Worm (Caenorhabditis elegans): ENCODE data around the gene F26G1.2.

The F26G1.2 gene

DNA sequence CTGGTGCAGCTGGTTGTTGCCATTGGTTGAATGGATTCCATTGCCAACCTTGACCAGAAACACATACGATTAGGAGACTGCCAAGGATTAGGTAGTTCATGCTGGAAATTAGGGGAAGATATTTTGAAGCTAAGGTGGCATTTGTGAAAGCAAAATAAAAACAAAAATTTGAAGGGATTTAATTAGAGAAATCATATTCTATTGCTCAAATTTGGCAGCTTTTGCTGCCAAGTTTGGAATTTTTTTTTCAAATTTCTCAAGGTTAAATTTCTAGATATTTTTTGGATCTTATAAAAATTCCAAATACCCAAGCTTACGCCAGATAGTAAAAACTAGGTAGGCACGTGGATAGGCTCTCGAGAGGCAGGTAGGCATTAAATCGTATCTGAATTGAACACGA lies 8.4 kb downstream of the F26G1.2 start, which contains the start of gene F26G1.5:
TSS of gene F26G1.5 (minus strand) at position 101 of the 400 bp plus-strand sequence.
- TF ChIP-seq ceh-22 (tag; optimal IDR thresholded peaks at IDR 0.05) (no peak), ceh-2 (tag; optimal IDR thresholded peaks at IDR 0.05) (no peak), C08G9.2 (tag; optimal IDR thresholded peaks at IDR 0.05) (no peak), fkh-6 (tag; optimal IDR thresholded peaks at IDR 0.05) (no peak), pha-2 (tag; optimal IDR thresholded peaks at IDR 0.05) (no peak), ceh-30 (tag; optimal IDR thresholded peaks at IDR 0.05) (no peak), ceh-6 (GFP tag; optimal IDR thresholded peaks at IDR 0.05) (no peak)

ce11 chrII:4772441-4772840 lies 9.6 kb downstream of the F26G1.2 start:
- TF ChIP-seq sox-2 (GFP tag; IDR thresholded peaks at IDR 0.05) (no peak), sox-4 (tag; optimal IDR thresholded peaks at IDR 0.05) (no peak), unc-86 (tag; optimal IDR thresholded peaks at IDR 0.05) (no peak), elt-2 (tag; optimal IDR thresholded peaks at IDR 0.05) (peak; percentile 13), nhr-11 (tag; optimal IDR thresholded peaks at IDR 0.05) (no peak), fkh-6 (tag; optimal IDR thresholded peaks at IDR 0.05) (no peak), gmeb-2 (tag; optimal IDR thresholded peaks at IDR 0.05) (no peak)

ce11 chrII:4773891-4774432 lies 11.1 kb downstream of the F26G1.2 start, which contains the start of the genes F26G1.9 and F26G1.10:
F26G1.9 (minus strand) TSS chrII:4773991.
F26G1.10 (plus strand) TSS chrII:4774382.
- no peak for TF ChIP-seq hlh-30 (tag; optimal IDR thresholded peaks at IDR 0.05; ENCODE audit: insufficient read depth)
- TF ChIP-seq fkh-10 (GFP tag; optimal IDR thresholded peaks at IDR 0.05): no peak
- TF ChIP-seq odd-2 (tag; optimal IDR thresholded peaks at IDR 0.05): no peak
- TF ChIP-seq pha-2 (tag; optimal IDR thresholded peaks at IDR 0.05): no peak
- TF ChIP-seq K02D7.2 (tag; optimal IDR thresholded peaks at IDR 0.05): no peak
- TF ChIP-seq madf-2 (tag; optimal IDR thresholded peaks at IDR 0.05): no peak
- TF ChIP-seq pqm-1 (tag; optimal IDR thresholded peaks at IDR 0.05): no peak

DNA sequence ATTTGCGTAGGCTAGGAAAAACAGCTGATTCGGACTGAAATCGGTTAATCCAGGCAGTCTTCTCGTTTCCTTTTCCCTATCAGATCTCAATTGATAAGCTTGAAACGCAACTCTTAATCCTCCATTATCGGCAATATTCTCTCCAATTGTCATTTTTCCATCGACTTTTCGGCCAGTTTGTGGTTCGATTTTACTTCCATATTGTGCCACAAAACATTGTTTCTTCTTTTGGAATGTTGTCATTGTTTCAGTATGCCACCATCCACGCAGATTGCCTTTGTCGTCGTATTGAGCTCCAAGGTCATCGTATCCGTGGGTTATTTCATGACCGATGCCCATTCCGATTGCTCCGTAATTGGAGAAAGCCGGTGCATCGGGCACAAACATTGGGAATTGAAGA lies 12.9 kb downstream of the F26G1.2 start:
- TF ChIP-seq hlh-6 (tag; optimal IDR thresholded peaks at IDR 0.05) (no peak), unc-42 (tag; optimal IDR thresholded peaks at IDR 0.05) (no peak), K02D7.2 (tag; optimal IDR thresholded peaks at IDR 0.05) (no peak), C38D4.7 (GFP tag; optimal IDR thresholded peaks at IDR 0.05) (no peak), madf-2 (tag; optimal IDR thresholded peaks at IDR 0.05) (no peak), hlh-15 (tag; optimal IDR thresholded peaks at IDR 0.05) (no peak), ahr-1 (tag; optimal IDR thresholded peaks at IDR 0.05) (no peak)

DNA sequence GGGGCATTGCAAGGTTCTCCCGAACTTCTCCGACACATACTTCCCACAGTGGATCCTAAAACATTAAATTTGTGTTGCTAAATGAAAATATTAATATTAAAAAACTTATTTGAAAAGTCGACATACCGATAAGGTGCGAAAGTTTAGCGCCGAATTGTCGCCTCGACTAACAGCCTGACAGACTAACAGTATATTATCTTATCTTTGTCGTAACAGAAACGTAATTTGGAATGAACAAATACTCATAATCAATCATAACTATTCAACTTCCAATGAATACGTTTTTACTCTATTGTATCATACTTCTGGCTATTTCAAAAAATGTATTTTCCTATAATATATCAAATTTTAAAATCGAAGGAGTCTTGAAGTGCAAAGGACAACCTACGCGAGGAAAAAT lies 14.1 kb downstream of the F26G1.2 start, which contains the start of gene F26G1.11:
TSS of gene F26G1.11 (plus strand) at position 205 of the 400 bp plus-strand sequence.
- TF ChIP-seq K02D7.2 (tag; optimal IDR thresholded peaks at IDR 0.05) (no peak), elt-2 (tag; optimal IDR thresholded peaks at IDR 0.05) (peak; percentile 68)

- TF ChIP-seq ceh-31 (tag; optimal IDR thresholded peaks at IDR 0.05) (no peak), sdc-2 (tag; optimal IDR thresholded peaks at IDR 0.05) (no peak), gmeb-2 (tag; optimal IDR thresholded peaks at IDR 0.05) (no peak), pha-4 (tag; optimal IDR thresholded peaks at IDR 0.05) (no peak), pqm-1 (tag; optimal IDR thresholded peaks at IDR 0.05) (no peak), nhr-11 (tag; optimal IDR thresholded peaks at IDR 0.05) (no peak), odd-2 (tag; optimal IDR thresholded peaks at IDR 0.05) (no peak), pag-3 (tag; optimal IDR thresholded peaks at IDR 0.05; ENCODE audit: borderline replicate concordance) (no peak)
These were observed 16.9 kb downstream of the F26G1.2 start for ce11 chrII:4779753-4780152.

DNA sequence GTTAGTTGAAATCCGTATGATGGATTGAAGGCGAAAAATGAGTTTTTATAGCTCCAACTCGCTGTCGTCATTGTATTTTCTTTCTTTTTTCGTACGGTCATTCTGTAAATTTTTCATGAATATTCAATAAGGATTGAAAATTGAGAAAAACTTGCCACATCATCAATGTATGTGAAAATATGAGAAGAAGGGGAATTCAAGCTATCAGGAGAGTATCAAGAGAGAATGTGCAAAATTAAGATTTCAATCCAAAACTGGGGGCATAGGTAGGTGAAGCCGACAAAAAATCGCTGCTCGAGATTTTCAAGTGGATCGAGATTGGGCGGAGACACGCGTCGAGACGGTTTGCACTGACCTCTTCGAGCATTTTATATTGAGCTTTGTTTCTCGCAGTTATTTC lies 21.6 kb downstream of the F26G1.2 start, which contains the start of gene nep-12:
TSS of gene nep-12 (minus strand) at position 101 of the 400 bp plus-strand sequence.
- TF ChIP-seq ceh-2 (tag; optimal IDR thresholded peaks at IDR 0.05) (no peak), pax-1 (tag; optimal IDR thresholded peaks at IDR 0.05) (no peak), C38D4.7 (GFP tag; optimal IDR thresholded peaks at IDR 0.05) (no peak), ceh-30 (tag; optimal IDR thresholded peaks at IDR 0.05) (no peak), unc-86 (tag; optimal IDR thresholded peaks at IDR 0.05) (no peak), dve-1 (tag; optimal IDR thresholded peaks at IDR 0.05) (no peak), unc-3 (GFP tag; conservative IDR thresholded peaks at IDR 0.05) (no peak), unc-3 (tag; optimal IDR thresholded peaks at IDR 0.05) (no peak), elt-4 (tag; optimal IDR thresholded peaks at IDR 0.05) (no peak), lin-11 (tag; optimal IDR thresholded peaks at IDR 0.05) (no peak), lim-6 (tag; optimal IDR thresholded peaks at IDR 0.05) (no peak), F13H6.1 (tag; optimal IDR thresholded peaks at IDR 0.05) (no peak), ceh-6 (GFP tag; optimal IDR thresholded peaks at IDR 0.05) (no peak), ceh-48 (tag; optimal IDR thresholded peaks at IDR 0.05) (no peak), fkh-10 (GFP tag; optimal IDR thresholded peaks at IDR 0.05) (no peak), sox-4 (tag; optimal IDR thresholded peaks at IDR 0.05) (no peak), pat-9 (tag; optimal IDR thresholded peaks at IDR 0.05) (no peak), nhr-232 (tag; optimal IDR thresholded peaks at IDR 0.05) (no peak)
